Fruit fly (Drosophila melanogaster): ENCODE measurements around the gene TyrRII.

The TyrRII gene

DNA sequence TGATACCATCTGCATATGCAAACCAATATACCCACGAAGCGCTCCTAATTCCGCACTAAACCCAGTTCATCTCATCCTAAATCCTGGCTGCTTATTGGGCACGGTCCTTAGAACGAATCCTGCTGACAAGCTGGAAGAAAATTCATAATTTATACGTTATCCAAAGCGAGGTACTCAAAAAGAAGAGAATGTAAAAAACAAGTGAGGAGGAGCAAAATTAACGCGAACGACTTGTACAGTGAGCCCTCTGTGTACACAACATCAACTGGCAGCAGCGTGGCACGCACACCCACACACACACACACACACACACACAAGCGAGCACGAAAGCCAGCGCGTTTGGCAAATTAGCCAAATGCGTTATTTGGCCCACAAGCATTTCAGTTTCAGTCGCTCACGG is at the start of gene TyrRII:
TyrRII (plus strand) TSS at position 301 of the 400 bp plus-strand sequence.
- TF ChIP-seq CG8478 (optimal IDR thresholded peaks at IDR 0.05) (no peak), EcR (GFP tag; optimal IDR thresholded peaks at IDR 0.05) (no peak), psq (optimal IDR thresholded peaks at IDR 0.05) (no peak)

dm6 chr3R:17686875-17687274 is 49.5 kb upstream of the TyrRII start, which contains the start of gene CG31249:
TSS of gene CG31249 (minus strand) at chr3R:17687071.
- TF ChIP-seq CG8478 (optimal IDR thresholded peaks at IDR 0.05) (no peak), usp (GFP tag; optimal IDR thresholded peaks at IDR 0.05) (no peak), Dll (optimal IDR thresholded peaks at IDR 0.05) (no peak), EcR (GFP tag; optimal IDR thresholded peaks at IDR 0.05) (no peak), psq (optimal IDR thresholded peaks at IDR 0.05) (no peak), pan (optimal IDR thresholded peaks at IDR 0.05) (no peak)

- TF ChIP-seq pan (optimal IDR thresholded peaks at IDR 0.05) (no peak), usp (GFP tag; optimal IDR thresholded peaks at IDR 0.05) (no peak), Dll (optimal IDR thresholded peaks at IDR 0.05) (no peak), psq (optimal IDR thresholded peaks at IDR 0.05) (no peak), CG8478 (optimal IDR thresholded peaks at IDR 0.05) (no peak), EcR (GFP tag; optimal IDR thresholded peaks at IDR 0.05) (no peak)
These were observed 36.4 kb upstream of the TyrRII start for dm6 chr3R:17699891-17700487.

DNA sequence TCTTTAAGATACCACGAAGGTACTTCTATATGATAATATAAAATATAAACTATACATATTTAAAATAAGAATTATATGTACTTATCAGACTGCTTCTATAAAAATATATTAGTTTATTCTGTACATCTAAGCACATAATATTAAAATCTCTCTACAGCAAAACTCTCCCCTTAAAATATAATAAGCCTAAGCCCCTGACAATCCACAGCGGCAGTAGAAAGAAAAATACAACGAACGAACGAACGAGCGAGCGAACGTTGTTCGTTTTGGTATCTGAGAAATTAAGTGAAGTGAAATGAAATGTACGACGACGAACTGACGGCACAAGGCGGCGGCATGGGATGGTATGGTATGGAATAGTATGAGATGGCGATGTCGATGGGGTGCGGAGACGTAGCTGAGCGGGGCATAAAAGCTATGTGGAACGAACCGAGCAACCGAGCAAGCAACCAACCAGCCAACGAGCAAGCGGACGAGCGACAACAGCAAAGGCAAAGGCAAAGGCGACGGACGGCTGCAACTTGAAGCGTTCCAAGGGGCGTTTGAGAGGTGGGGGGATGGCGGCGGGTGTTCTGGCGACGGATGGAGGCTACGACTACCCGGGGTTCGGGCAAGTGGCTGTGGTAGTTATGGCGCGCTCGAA is 35.8 kb upstream of the TyrRII start:
- TF ChIP-seq psq (optimal IDR thresholded peaks at IDR 0.05) (no peak), usp (GFP tag; optimal IDR thresholded peaks at IDR 0.05) (no peak), pan (optimal IDR thresholded peaks at IDR 0.05) (no peak), EcR (GFP tag; optimal IDR thresholded peaks at IDR 0.05) (no peak), CG8478 (optimal IDR thresholded peaks at IDR 0.05) (no peak), Dll (optimal IDR thresholded peaks at IDR 0.05) (no peak)

DNA sequence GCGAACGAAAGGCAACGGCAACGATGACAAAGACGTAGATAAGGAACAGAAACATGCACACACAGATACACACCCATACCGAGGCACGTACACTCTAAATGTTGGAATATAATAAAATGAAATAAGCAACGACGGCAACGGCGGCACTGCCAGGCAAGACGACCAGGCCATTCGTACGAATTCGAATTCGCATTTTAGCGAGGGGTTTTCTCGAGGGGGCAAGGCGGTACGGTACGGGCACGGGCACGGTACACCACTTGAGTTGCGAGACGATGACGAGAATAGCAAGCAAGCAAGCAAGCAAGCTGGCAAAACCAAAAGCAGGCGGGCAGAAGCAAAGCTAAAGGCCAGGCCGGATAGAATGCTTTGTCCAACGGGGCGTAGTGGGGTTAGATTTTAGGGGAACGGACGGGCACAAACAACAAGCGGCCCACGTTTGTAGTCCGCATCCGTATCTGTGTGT is 35.2 kb upstream of the TyrRII start:
- TF ChIP-seq usp (GFP tag; optimal IDR thresholded peaks at IDR 0.05) = no peak
- TF ChIP-seq EcR (GFP tag; optimal IDR thresholded peaks at IDR 0.05) = no peak

- TF ChIP-seq CG8478 (optimal IDR thresholded peaks at IDR 0.05) (no peak), usp (GFP tag; optimal IDR thresholded peaks at IDR 0.05) (no peak), Dll (optimal IDR thresholded peaks at IDR 0.05) (no peak), pan (optimal IDR thresholded peaks at IDR 0.05) (no peak), psq (optimal IDR thresholded peaks at IDR 0.05) (no peak), EcR (GFP tag; optimal IDR thresholded peaks at IDR 0.05) (no peak)
These were observed 34.2 kb upstream of the TyrRII start for dm6 chr3R:17701971-17702845.

DNA sequence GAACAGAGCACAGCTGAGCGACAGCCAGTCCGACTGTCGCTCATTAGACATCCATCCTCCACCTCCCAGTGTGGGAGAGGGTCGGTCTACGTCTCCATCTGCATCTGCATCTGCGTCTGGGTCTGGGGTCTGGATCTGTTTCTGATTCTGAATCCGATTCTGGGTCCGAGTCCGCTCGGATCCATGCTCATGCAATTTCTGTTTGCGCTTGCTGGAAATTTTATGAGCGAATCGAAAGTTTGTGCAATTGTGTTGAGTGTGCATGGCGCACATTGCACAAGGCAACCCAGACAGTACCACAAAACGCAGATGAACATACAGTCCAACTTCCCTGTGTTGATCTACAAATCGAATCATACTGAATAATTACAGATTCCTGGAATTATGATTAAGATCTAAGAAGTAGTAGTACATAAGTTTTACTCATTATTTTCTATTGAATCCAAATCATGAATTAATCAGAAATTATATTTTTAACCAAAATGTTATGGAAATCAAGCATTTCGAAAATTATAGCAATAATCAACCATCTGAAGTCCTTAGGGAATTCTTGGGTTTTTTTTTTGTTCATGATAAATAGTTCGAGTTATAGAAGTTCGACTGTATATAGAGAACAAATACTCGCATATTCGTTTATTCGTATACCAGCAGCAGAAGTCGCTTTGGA is 33.3 kb upstream of the TyrRII start:
- no peak for TF ChIP-seq Dll (optimal IDR thresholded peaks at IDR 0.05)
- TF ChIP-seq pan (optimal IDR thresholded peaks at IDR 0.05) = no peak
- no peak for TF ChIP-seq CG8478 (optimal IDR thresholded peaks at IDR 0.05)
- TF ChIP-seq psq (optimal IDR thresholded peaks at IDR 0.05) = no peak
- TF ChIP-seq EcR (GFP tag; optimal IDR thresholded peaks at IDR 0.05) = no peak
- TF ChIP-seq usp (GFP tag; optimal IDR thresholded peaks at IDR 0.05) = no peak

DNA sequence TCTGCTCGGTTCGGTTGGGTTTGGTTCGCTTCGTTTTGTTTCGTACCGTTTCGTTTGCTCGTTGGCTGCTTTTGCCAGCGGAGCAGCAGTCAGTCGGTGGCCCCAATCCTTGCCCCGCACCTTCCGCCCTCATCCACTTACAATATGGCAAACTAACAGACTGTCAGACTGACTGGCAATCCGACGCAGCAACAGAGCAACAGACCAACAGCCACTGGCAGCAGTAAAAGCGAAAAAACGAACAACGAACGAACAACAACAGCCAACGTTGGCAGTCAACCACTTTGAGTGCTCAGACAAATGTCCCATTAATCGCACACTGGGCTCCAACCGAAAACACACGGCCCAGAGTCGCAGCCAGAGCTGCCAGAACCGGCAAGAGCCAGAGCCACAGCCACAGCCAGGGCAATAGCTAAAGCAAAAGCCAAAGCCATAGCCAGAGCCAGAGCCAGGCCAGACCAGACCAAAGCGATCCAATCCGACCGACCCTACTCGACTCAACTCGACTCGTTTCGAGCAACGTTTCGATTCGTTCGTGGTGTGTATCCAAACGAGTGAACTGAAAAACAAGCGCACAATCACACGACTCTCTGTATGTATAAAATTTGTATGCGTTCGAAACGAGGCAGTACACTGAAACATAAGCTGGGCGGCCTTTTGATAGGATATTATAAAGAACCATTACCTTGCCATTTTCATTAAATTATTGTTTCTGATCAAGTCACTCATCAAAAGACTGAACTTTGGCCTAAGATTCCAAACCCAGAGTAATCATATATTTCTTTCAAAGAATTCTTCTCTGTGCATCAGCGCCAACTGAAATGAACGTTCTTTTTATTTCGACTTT is 32.5 kb upstream of the TyrRII start:
- TF ChIP-seq Dll (optimal IDR thresholded peaks at IDR 0.05) (peak; percentile 5), pan (optimal IDR thresholded peaks at IDR 0.05) (no peak)

dm6 chr3R:17704538-17704854 is 31.9 kb upstream of the TyrRII start:
- TF ChIP-seq Dll (optimal IDR thresholded peaks at IDR 0.05) = peak; percentile 52
- no peak for TF ChIP-seq usp (GFP tag; optimal IDR thresholded peaks at IDR 0.05)
- no peak for TF ChIP-seq pan (optimal IDR thresholded peaks at IDR 0.05)
- TF ChIP-seq EcR (GFP tag; optimal IDR thresholded peaks at IDR 0.05) = no peak

- TF ChIP-seq Dll (optimal IDR thresholded peaks at IDR 0.05) = no peak
These were observed 31.3 kb upstream of the TyrRII start for dm6 chr3R:17705140-17705539.

dm6 chr3R:17705899-17706831 is 30.2 kb upstream of the TyrRII start:
- TF ChIP-seq pan (optimal IDR thresholded peaks at IDR 0.05) (no peak), Dll (optimal IDR thresholded peaks at IDR 0.05) (no peak), EcR (GFP tag; optimal IDR thresholded peaks at IDR 0.05) (no peak), CG8478 (optimal IDR thresholded peaks at IDR 0.05) (no peak), usp (GFP tag; optimal IDR thresholded peaks at IDR 0.05) (no peak), psq (optimal IDR thresholded peaks at IDR 0.05) (no peak)

Data from whole organism.